Fruit fly (Drosophila melanogaster) whole organism, larva: ENCODE measurements around the gene eIF4E5.
A peak's percentile ranks its signal among the peaks of the same experiment; 100 is the strongest.

Experiments
- noc ChIP-seq: fragments of 200-800 bp; sonication (Bioruptor generic); optimal IDR thresholded peaks from 3 replicates; lab custom pipeline; 2019; ENCODE audit warnings: missing biosample characterization, mild to moderate bottlenecking, missing genetic modification characterization, moderate library complexity

eIF4E5 gene

dm6 chr3L:7934200-7934599, 39.5 kb downstream of the eIF4E5 start:
- no peak for TF ChIP-seq noc

dm6 chr3L:7934857-7935256, 40.2 kb downstream of the eIF4E5 start:
- peak; percentile 56 for TF ChIP-seq noc

dm6 chr3L:7935409-7935932, 40.8 kb downstream of the eIF4E5 start:
- no peak for TF ChIP-seq noc

dm6 chr3L:7935933-7936494, 41.3 kb downstream of the eIF4E5 start, which contains the start of the genes syd and Srp9:
Gene syd (minus strand): TSS chr3L:7936120.
Gene Srp9 (plus strand): TSS chr3L:7936373.
- no peak for TF ChIP-seq noc

dm6 chr3L:7938638-7939037, 44.0 kb downstream of the eIF4E5 start:
- TF ChIP-seq noc = no peak

dm6 chr3L:7940558-7941238, 46.0 kb downstream of the eIF4E5 start:
- TF ChIP-seq noc = peak; percentile 93

dm6 chr3L:7941514-7941913, 46.8 kb downstream of the eIF4E5 start:
- no peak for TF ChIP-seq noc

- TF ChIP-seq noc = peak; percentile 91
Measured at dm6 chr3L:7942403-7942952, 47.8 kb downstream of the eIF4E5 start.

- TF ChIP-seq noc = no peak
Measured at dm6 chr3L:7943046-7943445, 48.4 kb downstream of the eIF4E5 start.

- TF ChIP-seq noc = peak; percentile 4
Measured at dm6 chr3L:7943950-7944349, 49.3 kb downstream of the eIF4E5 start.
